Fruit fly (Drosophila melanogaster): ENCODE data around the gene Keap1.
A peak's percentile ranks its signal among the peaks of the same experiment; 100 is the strongest.

The Keap1 gene

DNA sequence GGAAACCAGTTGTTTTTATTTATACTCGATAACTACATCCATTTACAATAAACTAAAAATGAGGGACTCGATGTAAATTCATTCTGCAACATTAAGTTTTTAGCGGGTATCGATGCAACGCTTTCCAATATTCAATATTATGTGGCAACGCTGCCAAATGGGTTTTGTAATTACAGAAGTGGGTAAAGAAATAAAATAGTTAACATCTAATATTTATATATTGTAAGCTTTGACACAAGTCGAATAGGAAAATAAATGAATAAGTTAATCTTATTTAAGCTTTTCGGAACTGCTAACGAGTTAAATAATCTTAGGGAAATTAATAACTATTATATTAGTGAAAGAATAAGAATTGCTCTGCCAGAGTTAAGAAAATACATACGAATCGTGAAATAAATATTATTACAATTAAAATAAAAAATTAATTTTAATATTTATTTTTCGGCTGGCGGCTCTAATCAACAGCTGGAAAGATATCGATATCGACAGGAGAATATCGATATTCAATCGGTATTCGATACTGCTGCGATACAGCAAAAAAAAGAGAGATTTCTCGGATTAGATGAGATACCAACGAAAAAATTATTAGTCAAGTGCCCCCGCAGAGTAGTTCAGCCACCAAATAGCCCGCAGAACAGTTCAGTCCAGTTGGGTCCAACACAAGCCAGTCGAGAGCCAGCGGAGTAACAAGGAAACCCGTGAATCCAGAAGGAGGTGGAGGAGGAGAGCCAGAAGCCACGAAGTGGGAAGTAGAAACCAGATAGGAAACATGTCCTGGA lies 5.5 kb upstream of the Keap1 start, which contains the start of gene GckIII (continued):
- TF ChIP-seq CG7839 (tag; optimal IDR thresholded peaks at IDR 0.05) (no peak), gcm (GFP tag; optimal IDR thresholded peaks at IDR 0.05) (no peak), NC2β (GFP tag; optimal IDR thresholded peaks at IDR 0.05) (no peak), CG11456 (GFP tag; IDR thresholded peaks at IDR 0.05) (no peak), CG11085 (GFP tag; IDR thresholded peaks at IDR 0.05) (no peak), Sry-δ (GFP tag; optimal IDR thresholded peaks at IDR 0.05) (peak; percentile 50), onecut (GFP tag; IDR thresholded peaks at IDR 0.05) (no peak), CG7556 (GFP tag; optimal IDR thresholded peaks at IDR 0.05) (no peak), gfzf (GFP tag; optimal IDR thresholded peaks at IDR 0.05) (no peak), CG1832 (GFP tag; optimal IDR thresholded peaks at IDR 0.05) (no peak), Oaz (GFP tag; IDR thresholded peaks at IDR 0.05) (no peak), Atf6 (GFP tag; IDR thresholded peaks at IDR 0.05) (no peak), Sox102F (GFP tag; optimal IDR thresholded peaks at IDR 0.05) (no peak), z (GFP tag; IDR thresholded peaks at IDR 0.05) (no peak), Lim3 (GFP tag; IDR thresholded peaks at IDR 0.05) (no peak), hth (optimal IDR thresholded peaks at IDR 0.05) (no peak), Taf1 (GFP tag; IDR thresholded peaks at IDR 0.05) (no peak), tna (GFP tag; IDR thresholded peaks at IDR 0.05; ENCODE audit: partially characterized antibody) (peak; percentile 79), Rx (GFP tag; IDR thresholded peaks at IDR 0.05) (no peak), CG1024 (GFP tag; IDR thresholded peaks at IDR 0.05) (no peak), chif (GFP tag; optimal IDR thresholded peaks at IDR 0.05) (no peak), CG6791 (GFP tag; IDR thresholded peaks at IDR 0.05; ENCODE audit: partially characterized antibody) (peak; percentile 87), row (GFP tag; IDR thresholded peaks at IDR 0.05) (0 out of 3 replicates have a peak, but pooled peaks have one; percentile 17), Gsc (GFP tag; IDR thresholded peaks at IDR 0.05) (no peak), zen2 (GFP tag; IDR thresholded peaks at IDR 0.05; ENCODE audit: partially characterized antibody) (peak; percentile 89), Stat92E (GFP tag; optimal IDR thresholded peaks at IDR 0.05) (no peak), ac (GFP tag; optimal IDR thresholded peaks at IDR 0.05) (no peak), bigmax (GFP tag; optimal IDR thresholded peaks at IDR 0.05) (no peak), cad (GFP tag; optimal IDR thresholded peaks at IDR 0.05) (no peak), nom (GFP tag; optimal IDR thresholded peaks at IDR 0.05) (no peak), wek (GFP tag; optimal IDR thresholded peaks at IDR 0.05) (no peak), bowl (GFP tag; IDR thresholded peaks at IDR 0.05) (no peak), CG15479 (GFP tag; optimal IDR thresholded peaks at IDR 0.05) (no peak), eve (GFP tag; optimal IDR thresholded peaks at IDR 0.05) (no peak), CG13287 (GFP tag; IDR thresholded peaks at IDR 0.05; ENCODE audit: partially characterized antibody) (peak; percentile 87), CG7271 (tag; optimal IDR thresholded peaks at IDR 0.05) (no peak), org-1 (GFP tag; optimal IDR thresholded peaks at IDR 0.05) (no peak), lmd (GFP tag; IDR thresholded peaks at IDR 0.05) (no peak), emc (GFP tag; optimal IDR thresholded peaks at IDR 0.05) (no peak), CG34376 (GFP tag; optimal IDR thresholded peaks at IDR 0.05) (no peak), CG13296 (GFP tag; optimal IDR thresholded peaks at IDR 0.05) (no peak), Camta (GFP tag; optimal IDR thresholded peaks at IDR 0.05) (no peak), CG3847 (GFP tag; IDR thresholded peaks at IDR 0.05) (no peak), CG6254 (GFP tag; optimal IDR thresholded peaks at IDR 0.05) (no peak), tap (tag; optimal IDR thresholded peaks at IDR 0.05) (no peak), MBD-R2 (GFP tag; IDR thresholded peaks at IDR 0.05) (peak; percentile 54), CG7963 (GFP tag; IDR thresholded peaks at IDR 0.05; ENCODE audit: partially characterized antibody) (peak; percentile 59; the same call in 2 of the 3 replicates), az2 (GFP tag; optimal IDR thresholded peaks at IDR 0.05) (no peak), CG33557 (GFP tag; optimal IDR thresholded peaks at IDR 0.05) (no peak), CG3726 (GFP tag; IDR thresholded peaks at IDR 0.05) (no peak)

Data from whole organism, embryonic.